Fruit fly (Drosophila melanogaster): ENCODE data around the gene CG10863.

Gene CG10863

DNA sequence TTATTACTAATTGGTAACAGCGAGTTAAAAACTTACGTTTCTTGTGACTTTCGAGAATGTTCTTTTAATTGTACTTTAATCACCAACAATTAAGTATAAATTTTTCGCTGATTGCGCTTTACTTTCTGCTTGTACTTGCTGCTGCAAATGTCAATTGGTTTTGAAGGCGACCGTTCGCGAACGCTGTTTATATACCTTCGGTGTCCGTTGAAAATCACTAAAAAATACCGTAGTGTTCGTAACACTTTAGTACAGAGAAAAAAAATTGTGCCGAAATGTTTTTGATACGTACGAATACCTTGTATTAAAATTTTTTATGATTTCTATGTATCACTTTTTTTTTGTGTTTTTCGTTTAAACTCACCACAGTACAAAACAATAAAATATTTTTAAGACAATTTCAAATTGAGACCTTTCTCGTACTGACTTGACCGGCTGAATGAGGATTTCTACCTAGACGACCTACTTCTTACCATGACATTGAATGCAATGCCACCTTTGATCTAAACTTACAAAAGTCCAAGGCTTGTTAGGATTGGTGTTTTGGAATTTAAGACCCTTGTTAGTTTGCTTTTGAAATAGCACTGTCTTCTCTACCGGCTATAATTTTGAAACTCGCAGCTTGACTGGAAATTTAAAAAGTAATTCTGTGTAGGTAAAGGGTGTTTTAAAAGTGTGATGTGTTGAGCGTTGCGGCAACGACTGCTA, 39.6 kb downstream of the CG10863 start, which contains the start of gene Ubi-p63E:
Gene Ubi-p63E, minus strand, starts transcription at position 694 of the 708 bp plus-strand sequence.
- no peak for TF ChIP-seq Vsx2 (GFP tag; optimal IDR thresholded peaks at IDR 0.05; ENCODE audit: partially characterized antibody)
- TF ChIP-seq lola (GFP tag; optimal IDR thresholded peaks at IDR 0.05): no peak
- no peak for TF ChIP-seq OdsH (GFP tag; optimal IDR thresholded peaks at IDR 0.05)
- TF ChIP-seq tai (GFP tag; optimal IDR thresholded peaks at IDR 0.05): peak; percentile 41
- peak; percentile 49 for TF ChIP-seq CG9705 (GFP tag; optimal IDR thresholded peaks at IDR 0.05)
- peak in 1 of 2 experiments; percentile 73 for TF ChIP-seq foxo (GFP tag; optimal IDR thresholded peaks at IDR 0.05)
- TF ChIP-seq sv (GFP tag; optimal IDR thresholded peaks at IDR 0.05): peak; percentile 44
- peak; percentile 84 for TF ChIP-seq Hr83 (GFP tag; optimal IDR thresholded peaks at IDR 0.05; ENCODE audit: poor library complexity, severe bottlenecking)
- TF ChIP-seq CrebA (GFP tag; optimal IDR thresholded peaks at IDR 0.05; ENCODE audit: borderline replicate concordance): no peak
- TF ChIP-seq woc (GFP tag; optimal IDR thresholded peaks at IDR 0.05): peak; percentile 48
- TF ChIP-seq pan (optimal IDR thresholded peaks at IDR 0.05): no peak
- peak; percentile 45 for TF ChIP-seq rgr (GFP tag; optimal IDR thresholded peaks at IDR 0.05)
- no peak for TF ChIP-seq Abd-B (GFP tag; optimal IDR thresholded peaks at IDR 0.05)
- TF ChIP-seq psq (GFP tag; optimal IDR thresholded peaks at IDR 0.05): no peak
- peak; percentile 50 for TF ChIP-seq HLH106 (tag; optimal IDR thresholded peaks at IDR 0.05)
- no peak for TF ChIP-seq Myc (optimal IDR thresholded peaks at IDR 0.05)
- no peak for TF ChIP-seq Jra (GFP tag; optimal IDR thresholded peaks at IDR 0.05)
- TF ChIP-seq sage (GFP tag; optimal IDR thresholded peaks at IDR 0.05): peak; percentile 11
- TF ChIP-seq GATAd (GFP tag; optimal IDR thresholded peaks at IDR 0.05): no peak
- no peak for TF ChIP-seq usp (GFP tag; optimal IDR thresholded peaks at IDR 0.05)
- TF ChIP-seq jim (GFP tag; optimal IDR thresholded peaks at IDR 0.05): no peak
- TF ChIP-seq ey (GFP tag; optimal IDR thresholded peaks at IDR 0.05): peak; percentile 50
- TF ChIP-seq br (GFP tag; optimal IDR thresholded peaks at IDR 0.05): peak; percentile 70
- TF ChIP-seq Dfd (GFP tag; optimal IDR thresholded peaks at IDR 0.05): no peak
- TF ChIP-seq Mio (GFP tag; optimal IDR thresholded peaks at IDR 0.05): no peak
- peak; percentile 47 for TF ChIP-seq brk (GFP tag; optimal IDR thresholded peaks at IDR 0.05)
- peak; percentile 59 for TF ChIP-seq h (GFP tag; optimal IDR thresholded peaks at IDR 0.05)
- peak; percentile 53 for TF ChIP-seq dmrt93B (GFP tag; optimal IDR thresholded peaks at IDR 0.05)
- TF ChIP-seq CG32264 (GFP tag; optimal IDR thresholded peaks at IDR 0.05): peak; percentile 51
- TF ChIP-seq Hr78 (GFP tag; optimal IDR thresholded peaks at IDR 0.05): no peak
- TF ChIP-seq dl (GFP tag; optimal IDR thresholded peaks at IDR 0.05; ENCODE audit: insufficient read depth in 1 of 2, partially characterized antibody in 2 of 2): no peak
- TF ChIP-seq Rel (GFP tag; optimal IDR thresholded peaks at IDR 0.05): no peak
- peak; percentile 16 for TF ChIP-seq Rel (tag; optimal IDR thresholded peaks at IDR 0.05)
- TF ChIP-seq Sp1 (GFP tag; optimal IDR thresholded peaks at IDR 0.05): peak; percentile 70
- no peak for TF ChIP-seq N (GFP tag; optimal IDR thresholded peaks at IDR 0.05)
- peak; percentile 61 for TF ChIP-seq Dif (GFP tag; optimal IDR thresholded peaks at IDR 0.05; ENCODE audit: partially characterized antibody)
- peak; percentile 11 for TF ChIP-seq dsf (GFP tag; optimal IDR thresholded peaks at IDR 0.05; ENCODE audit: borderline replicate concordance)
- peak; percentile 41 for TF ChIP-seq fru (GFP tag; optimal IDR thresholded peaks at IDR 0.05)
- peak; percentile 83 for TF ChIP-seq Hnf4 (GFP tag; optimal IDR thresholded peaks at IDR 0.05)

DNA sequence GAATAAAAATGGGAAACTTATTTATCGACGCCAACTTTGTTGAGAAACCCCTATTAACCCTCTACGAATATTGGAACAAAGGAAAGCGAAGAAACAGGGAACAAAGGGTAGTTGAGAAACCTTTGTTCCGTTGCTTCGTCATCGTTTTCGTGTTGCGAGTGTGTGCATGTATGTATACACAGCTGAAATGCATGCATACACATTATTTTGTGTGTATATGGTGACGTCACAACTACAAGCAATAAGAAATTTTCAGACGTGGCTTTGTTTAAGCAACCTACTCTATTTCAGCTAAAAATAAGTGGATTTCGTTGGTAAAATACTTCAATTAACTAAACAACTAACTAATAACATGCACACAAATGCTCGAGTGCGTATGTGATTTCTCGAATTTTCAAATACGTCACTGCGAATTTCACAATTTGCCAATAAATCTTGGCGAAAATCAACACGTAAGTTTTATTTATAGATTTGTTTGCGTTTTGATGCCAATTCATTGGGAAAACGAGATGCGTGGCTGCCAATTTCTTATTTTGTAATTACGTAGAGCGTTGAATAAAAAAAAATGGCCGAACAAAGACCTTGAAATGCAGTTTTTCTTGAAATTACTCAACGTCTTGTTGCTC, 40.3 kb downstream of the CG10863 start:
- TF ChIP-seq lola (GFP tag; optimal IDR thresholded peaks at IDR 0.05) (no peak), woc (GFP tag; optimal IDR thresholded peaks at IDR 0.05) (no peak), Hr83 (GFP tag; optimal IDR thresholded peaks at IDR 0.05; ENCODE audit: poor library complexity, severe bottlenecking) (peak; percentile 29), Dif (GFP tag; optimal IDR thresholded peaks at IDR 0.05; ENCODE audit: partially characterized antibody) (no peak), Dfd (GFP tag; optimal IDR thresholded peaks at IDR 0.05) (no peak), tai (GFP tag; optimal IDR thresholded peaks at IDR 0.05) (no peak), Rel (GFP tag; optimal IDR thresholded peaks at IDR 0.05) (no peak), Rel (tag; optimal IDR thresholded peaks at IDR 0.05) (no peak), dmrt93B (GFP tag; optimal IDR thresholded peaks at IDR 0.05) (no peak), Hnf4 (GFP tag; optimal IDR thresholded peaks at IDR 0.05) (peak; percentile 72), br (GFP tag; optimal IDR thresholded peaks at IDR 0.05) (no peak), N (GFP tag; optimal IDR thresholded peaks at IDR 0.05) (no peak), Vsx2 (GFP tag; optimal IDR thresholded peaks at IDR 0.05; ENCODE audit: partially characterized antibody) (no peak), foxo (GFP tag; optimal IDR thresholded peaks at IDR 0.05) (no peak), OdsH (GFP tag; optimal IDR thresholded peaks at IDR 0.05) (no peak), Myc (optimal IDR thresholded peaks at IDR 0.05) (no peak), Jra (GFP tag; optimal IDR thresholded peaks at IDR 0.05) (peak; percentile 56), Hr78 (GFP tag; optimal IDR thresholded peaks at IDR 0.05) (no peak), CG32264 (GFP tag; optimal IDR thresholded peaks at IDR 0.05) (no peak), CG9705 (GFP tag; optimal IDR thresholded peaks at IDR 0.05) (no peak), Sp1 (GFP tag; optimal IDR thresholded peaks at IDR 0.05) (no peak), HLH106 (tag; optimal IDR thresholded peaks at IDR 0.05) (no peak), psq (GFP tag; optimal IDR thresholded peaks at IDR 0.05) (peak; percentile 80), rgr (GFP tag; optimal IDR thresholded peaks at IDR 0.05) (peak; percentile 6), brk (GFP tag; optimal IDR thresholded peaks at IDR 0.05) (no peak), GATAd (GFP tag; optimal IDR thresholded peaks at IDR 0.05) (no peak), Mio (GFP tag; optimal IDR thresholded peaks at IDR 0.05) (no peak), dl (GFP tag; optimal IDR thresholded peaks at IDR 0.05; ENCODE audit: insufficient read depth in 1 of 2, partially characterized antibody in 2 of 2) (no peak)
